Fruit fly (Drosophila melanogaster) whole organism, embryonic: Measurements from ENCODE around the gene CG12279.

ENCODE experiments used
- Atf-2 ChIP-seq: fragments of 200-800 bp; sonication (Bioruptor generic); optimal IDR thresholded peaks from 2 replicates; lab custom pipeline; 2016; ENCODE audit warnings: missing biosample characterization, missing genetic modification characterization
- Atf6 ChIP-seq: fragments of 200-800 bp; sonication (Bioruptor generic); IDR thresholded peaks from 2 replicates; pipeline ENCODE4 v1.3.6; 2022; ENCODE audit warnings: missing biosample characterization, missing genetic modification characterization
- BtbVII ChIP-seq: fragments of 200-800 bp; sonication (Bioruptor generic); optimal IDR thresholded peaks from 3 replicates; lab custom pipeline; 2017; ENCODE audit warnings: missing biosample characterization, mild to moderate bottlenecking, missing genetic modification characterization
- CG10209 ChIP-seq: fragments of 200-800 bp; sonication (Bioruptor generic); optimal IDR thresholded peaks from 3 replicates; lab custom pipeline; 2017; ENCODE audit warnings: missing biosample characterization, mild to moderate bottlenecking, missing genetic modification characterization, missing genetic modification reagents
- CG12236 ChIP-seq: fragments of 200-800 bp; sonication (Bioruptor generic); optimal IDR thresholded peaks from 2 replicates; lab custom pipeline; 2016; ENCODE audit warnings: missing biosample characterization, missing genetic modification characterization
- CG12659 ChIP-seq: fragments of 200-800 bp; sonication (Bioruptor generic); optimal IDR thresholded peaks from 3 replicates; lab custom pipeline; 2017; ENCODE audit warnings: mild to moderate bottlenecking, missing biosample characterization, missing genetic modification reagents, missing genetic modification characterization
- CG12942 ChIP-seq: fragments of 200-800 bp; sonication (Bioruptor generic); optimal IDR thresholded peaks from 3 replicates; lab custom pipeline; 2016; ENCODE audit warnings: missing biosample characterization, missing genetic modification characterization
- CG13296 ChIP-seq: fragments of 200-800 bp; sonication (Bioruptor generic); optimal IDR thresholded peaks from 3 replicates; lab custom pipeline; 2018; ENCODE audit warnings: missing biosample characterization, mild to moderate bottlenecking, missing genetic modification characterization
- CG13424 ChIP-seq: fragments of 200-800 bp; sonication (Bioruptor generic); optimal IDR thresholded peaks from 2 replicates; lab custom pipeline; 2019; ENCODE audit warnings: missing biosample characterization, mild to moderate bottlenecking, missing genetic modification characterization, moderate library complexity
- CG13894 ChIP-seq: fragments of 200-800 bp; sonication (Bioruptor generic); optimal IDR thresholded peaks from 3 replicates; lab custom pipeline; 2018; ENCODE audit warnings: missing biosample characterization, mild to moderate bottlenecking, missing genetic modification characterization, moderate library complexity
- CG15269 ChIP-seq: fragments of 200-800 bp; sonication (Bioruptor generic); optimal IDR thresholded peaks from 2 replicates; lab custom pipeline; 2018; ENCODE audit warnings: missing biosample characterization, mild to moderate bottlenecking, missing genetic modification characterization, moderate library complexity
- CG17359 ChIP-seq: fragments of 200-800 bp; sonication (Bioruptor generic); optimal IDR thresholded peaks from 3 replicates; lab custom pipeline; 2018; ENCODE audit warnings: missing biosample characterization, mild to moderate bottlenecking, missing genetic modification characterization, moderate library complexity
- CG17612 ChIP-seq: fragments of 200-800 bp; sonication (Bioruptor generic); IDR thresholded peaks from 2 replicates; pipeline ENCODE4 v1.3.6; 2022; ENCODE audit warnings: missing biosample characterization, missing genetic modification characterization
- CG18599 ChIP-seq: fragments of 200-800 bp; sonication (Bioruptor generic); optimal IDR thresholded peaks from 3 replicates; lab custom pipeline; 2017; ENCODE audit warnings: missing biosample characterization, missing genetic modification characterization, mild to moderate bottlenecking, moderate library complexity, missing genetic modification reagents
- CG2120 ChIP-seq: fragments of 200-800 bp; sonication (Bioruptor generic); optimal IDR thresholded peaks from 3 replicates; lab custom pipeline; 2016; ENCODE audit warnings: missing biosample characterization, missing genetic modification characterization
- CG2678 ChIP-seq: fragments of 200-800 bp; sonication (Bioruptor generic); optimal IDR thresholded peaks from 3 replicates; lab custom pipeline; 2019; ENCODE audit warnings: missing biosample characterization, mild to moderate bottlenecking, missing genetic modification characterization, moderate library complexity
- CG30020 ChIP-seq: fragments of 200-800 bp; optimal IDR thresholded peaks from 2 replicates; lab custom pipeline; 2019; ENCODE audit warnings: missing biosample characterization, mild to moderate bottlenecking, missing genetic modification characterization, moderate library complexity
- CG3281 ChIP-seq: fragments of 200-800 bp; sonication (Bioruptor generic); optimal IDR thresholded peaks from 3 replicates; lab custom pipeline; 2017; ENCODE audit warnings: missing biosample characterization, mild to moderate bottlenecking, missing genetic modification characterization
- CG3847 ChIP-seq: fragments of 200-800 bp; sonication (Bioruptor generic); IDR thresholded peaks from 2 replicates; pipeline ENCODE4 v1.3.6; 2022; ENCODE audit warnings: missing biosample characterization, missing genetic modification characterization
- CG6854 ChIP-seq: fragments of 200-800 bp; sonication (Bioruptor generic); optimal IDR thresholded peaks from 3 replicates; lab custom pipeline; 2017; ENCODE audit warnings: missing biosample characterization, mild to moderate bottlenecking, missing genetic modification characterization
- CG7745 ChIP-seq: fragments of 200-800 bp; sonication (Bioruptor generic); optimal IDR thresholded peaks from 2 replicates; lab custom pipeline; 2018; ENCODE audit warnings: missing biosample characterization, mild to moderate bottlenecking, missing genetic modification characterization, moderate library complexity
- CG7786 ChIP-seq: fragments of 200-800 bp; sonication (Bioruptor generic); optimal IDR thresholded peaks from 2 replicates; lab custom pipeline; 2016; ENCODE audit warnings: missing biosample characterization, missing genetic modification characterization
- CG8388 ChIP-seq: fragments of 200-800 bp; sonication (Bioruptor generic); optimal IDR thresholded peaks from 2 replicates; lab custom pipeline; 2019; ENCODE audit warnings: missing biosample characterization, mild to moderate bottlenecking, missing genetic modification characterization, moderate library complexity
- CG9817 ChIP-seq: fragments of 200-800 bp; sonication (Bioruptor generic); optimal IDR thresholded peaks from 2 replicates; lab custom pipeline; 2018; ENCODE audit warnings: missing biosample characterization, mild to moderate bottlenecking, missing genetic modification characterization, moderate library complexity
- CG9932 ChIP-seq: fragments of 200-800 bp; sonication (Bioruptor generic); IDR thresholded peaks from 2 replicates; pipeline ENCODE4 v1.3.6; 2022; ENCODE audit warnings: missing biosample characterization, missing genetic modification characterization
- Dek ChIP-seq: fragments of 200-800 bp; sonication (Bioruptor generic); optimal IDR thresholded peaks from 3 replicates; lab custom pipeline; 2019; ENCODE audit warnings: missing biosample characterization, mild to moderate bottlenecking, missing genetic modification characterization, moderate library complexity
- H2.0 ChIP-seq: fragments of 200-800 bp; sonication (Bioruptor generic); IDR thresholded peaks from 2 replicates; pipeline ENCODE4 v1.3.6; 2022; ENCODE audit warnings: missing biosample characterization, missing genetic modification characterization
- HHEX ChIP-seq: fragments of 200-800 bp; sonication (Bioruptor generic); optimal IDR thresholded peaks from 3 replicates; lab custom pipeline; 2017; ENCODE audit warnings: missing biosample characterization, mild to moderate bottlenecking, missing genetic modification characterization, missing genetic modification reagents
- Hmr ChIP-seq: fragments of 200-800 bp; sonication (Bioruptor generic); optimal IDR thresholded peaks from 3 replicates; lab custom pipeline; 2017; ENCODE audit warnings: mild to moderate bottlenecking, missing biosample characterization, missing genetic modification reagents, missing genetic modification characterization
- Hr3 ChIP-seq: fragments of 200-800 bp; sonication (Bioruptor generic); optimal IDR thresholded peaks from 3 replicates; lab custom pipeline; 2016; ENCODE audit warnings: missing biosample characterization, missing genetic modification characterization
- Hr39 ChIP-seq: fragments of >200 bp; optimal IDR thresholded peaks from 2 replicates; lab custom pipeline; 2017
- Hsf ChIP-seq: fragments of 200-800 bp; sonication (Bioruptor generic); optimal IDR thresholded peaks from 3 replicates; lab custom pipeline; 2016; ENCODE audit warnings: missing biosample characterization, missing genetic modification characterization
- MBD-R2 ChIP-seq: fragments of 200-800 bp; sonication (Bioruptor generic); IDR thresholded peaks from 2 replicates; pipeline ENCODE4 v1.3.6; 2022; ENCODE audit warnings: missing biosample characterization, missing genetic modification characterization
- Meics ChIP-seq: fragments of 200-800 bp; sonication (Bioruptor generic); optimal IDR thresholded peaks from 2 replicates; lab custom pipeline; 2017; ENCODE audit warnings: missing biosample characterization, mild to moderate bottlenecking, missing genetic modification characterization
- abd-A ChIP-seq: fragments of 200-800 bp; sonication (Bioruptor generic); optimal IDR thresholded peaks from 3 replicates; lab custom pipeline; 2019; ENCODE audit warnings: missing biosample characterization, mild to moderate bottlenecking, missing genetic modification characterization, moderate library complexity
- caup ChIP-seq: fragments of 200-800 bp; sonication (Bioruptor generic); optimal IDR thresholded peaks from 3 replicates; lab custom pipeline; 2017; ENCODE audit warnings: missing biosample characterization, mild to moderate bottlenecking, missing genetic modification characterization, moderate library complexity; ENCODE audit not compliant: severe bottlenecking
- chif ChIP-seq, 2 experiments: fragments of 200-800 bp; sonication (Bioruptor generic); optimal IDR thresholded peaks; 3 replicates each; lab custom pipeline; 2016; ENCODE audit warnings: missing biosample characterization in 2 of 2, missing genetic modification characterization in 2 of 2
- dati ChIP-seq: fragments of 200-800 bp; sonication (Bioruptor generic); IDR thresholded peaks from 2 replicates; pipeline ENCODE4 v1.3.6; 2022; ENCODE audit warnings: missing biosample characterization, missing genetic modification characterization
- gce ChIP-seq: fragments of 200-800 bp; sonication (Bioruptor generic); IDR thresholded peaks from 3 replicates; pipeline ENCODE4 v1.3.6; 2022; ENCODE audit warnings: missing biosample characterization, missing genetic modification characterization
- gem ChIP-seq: fragments of 200-800 bp; sonication (Bioruptor generic); optimal IDR thresholded peaks from 2 replicates; lab custom pipeline; 2019; ENCODE audit warnings: missing biosample characterization, mild to moderate bottlenecking, missing genetic modification characterization, moderate library complexity
- gro ChIP-seq: fragments of 200-800 bp; sonication (Bioruptor generic); optimal IDR thresholded peaks from 2 replicates; lab custom pipeline; 2016; ENCODE audit warnings: missing biosample characterization, missing genetic modification characterization
- lab ChIP-seq: fragments of 200-800 bp; sonication (Bioruptor generic); optimal IDR thresholded peaks from 3 replicates; lab custom pipeline; 2017; ENCODE audit warnings: missing biosample characterization, missing genetic modification characterization, mild to moderate bottlenecking, moderate library complexity, missing genetic modification reagents
- mirr ChIP-seq: fragments of 200-800 bp; sonication (Bioruptor generic); optimal IDR thresholded peaks from 3 replicates; lab custom pipeline; 2018; ENCODE audit warnings: missing biosample characterization, mild to moderate bottlenecking, missing genetic modification characterization
- nerfin-2 ChIP-seq: fragments of 200-800 bp; sonication (Bioruptor generic); IDR thresholded peaks from 2 replicates; pipeline ENCODE4 v1.3.6; 2022; ENCODE audit warnings: missing biosample characterization, missing genetic modification characterization; ENCODE audit not compliant: partially characterized antibody
- pb ChIP-seq: fragments of 200-800 bp; sonication (Bioruptor generic); optimal IDR thresholded peaks from 3 replicates; lab custom pipeline; 2016; ENCODE audit warnings: missing biosample characterization, missing genetic modification characterization
- sd ChIP-seq: fragments of 200-800 bp; sonication (Bioruptor generic); optimal IDR thresholded peaks from 3 replicates; lab custom pipeline; 2018; ENCODE audit warnings: missing biosample characterization, mild to moderate bottlenecking, missing genetic modification characterization, moderate library complexity
- sens ChIP-seq: fragments of 200-800 bp; sonication (Bioruptor generic); peaks from one replicate; lab custom pipeline; 2016; ENCODE audit warnings: missing biosample characterization, missing genetic modification characterization
- slbo ChIP-seq: fragments of 200-800 bp; sonication (Bioruptor generic); IDR thresholded peaks from 2 replicates; pipeline ENCODE4 v1.3.6; 2022; ENCODE audit warnings: missing biosample characterization, missing genetic modification characterization
- tio ChIP-seq: fragments of 200-800 bp; sonication (Bioruptor generic); optimal IDR thresholded peaks from 2 replicates; lab custom pipeline; 2017; ENCODE audit warnings: missing biosample characterization, missing genetic modification characterization, inconsistent platforms
- vnd ChIP-seq: fragments of 200-800 bp; sonication (Bioruptor generic); IDR thresholded peaks from 3 replicates; pipeline ENCODE4 v1.3.6; 2022; ENCODE audit warnings: missing biosample characterization, missing genetic modification characterization; ENCODE audit not compliant: partially characterized antibody

CG12279 gene

DNA sequence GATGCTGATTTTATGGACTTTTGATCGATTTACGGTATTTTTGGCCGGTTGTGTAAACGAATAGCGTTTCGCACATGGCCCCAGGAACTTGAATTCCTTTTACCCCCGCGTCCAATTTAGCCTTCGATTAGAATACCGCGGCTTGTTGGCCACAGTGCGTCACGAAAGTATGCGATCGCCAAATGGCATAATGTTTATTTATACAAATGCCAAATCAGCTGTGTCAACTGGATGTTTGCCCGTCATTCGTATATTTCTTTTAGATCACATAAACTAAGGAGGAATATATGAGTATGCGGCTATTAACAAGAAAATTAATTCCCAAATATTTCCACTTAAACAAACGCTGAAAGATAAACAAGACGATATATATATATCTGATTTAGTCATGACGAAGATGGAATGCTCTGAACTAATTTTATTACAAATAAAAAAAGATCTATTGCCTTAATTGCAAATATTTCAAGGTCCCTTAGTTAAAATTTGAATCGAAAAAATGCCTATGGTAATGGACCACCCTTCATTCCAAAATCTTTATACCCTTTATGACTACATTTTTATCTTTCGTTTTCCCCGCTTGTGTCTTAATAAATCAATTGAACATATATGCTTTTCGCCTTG, 47.8 kb upstream of the CG12279 start (continued):
- TF ChIP-seq HHEX (peak; percentile 37), CG18599 (GFP tag; lab: Kevin White, UChicago) (peak; percentile 69), Atf-2 (GFP tag; lab: Kevin White, UChicago) (no peak), CG13296 (no peak), CG12236 (GFP tag; lab: Kevin White, UChicago) (no peak), Hsf (GFP tag; lab: Kevin White, UChicago) (no peak), sens (GFP tag; lab: Kevin White, UChicago) (peak; percentile 76), CG15269 (tag; lab: Kevin White, UChicago) (peak; percentile 27), Hr3 (no peak), CG3847 (peak; percentile 40; the same call in 1 of the 2 replicates), H2.0 (GFP tag; lab: Robert Waterston, UW) (no peak), slbo (GFP tag; lab: Robert Waterston, UW) (peak; percentile 55), CG7745 (tag; lab: Kevin White, UChicago) (no peak), CG30020 (no peak), lab (GFP tag; lab: Kevin White, UChicago) (peak; percentile 70), CG2120 (GFP tag; lab: Kevin White, UChicago) (peak; percentile 64), MBD-R2 (GFP tag; lab: Robert Waterston, UW) (0 out of 2 replicates have a peak, but pooled peaks have one; percentile 7), BtbVII (GFP tag; lab: Kevin White, UChicago) (peak; percentile 43), CG7786 (peak; percentile 16), CG12659 (GFP tag; lab: Kevin White, UChicago) (peak; percentile 12), tio (GFP tag; lab: Kevin White, UChicago) (no peak), abd-A (peak; percentile 12), CG9932 (GFP tag; lab: Robert Waterston, UW) (peak; percentile 71), gem (tag; lab: Kevin White, UChicago) (no peak), CG13424 (peak; percentile 8), gro (GFP tag; lab: Kevin White, UChicago) (peak; percentile 0), Hr39 (lab: Kevin White, UChicago) (no peak), CG2678 (tag; lab: Kevin White, UChicago) (peak; percentile 39), dati (GFP tag; lab: Robert Waterston, UW) (no peak), Dek (tag; lab: Kevin White, UChicago) (peak; percentile 10), CG10209 (GFP tag; lab: Kevin White, UChicago) (peak; percentile 10), pb (GFP tag; lab: Kevin White, UChicago) (no peak), CG3281 (GFP tag; lab: Kevin White, UChicago) (peak; percentile 71), Hmr (GFP tag; lab: Kevin White, UChicago) (peak; percentile 63), sd (tag; lab: Kevin White, UChicago) (peak; percentile 76), CG6854 (GFP tag; lab: Kevin White, UChicago) (peak; percentile 28), chif (GFP tag; optimal IDR thresholded peaks at IDR 0.05; lab: Kevin White, UChicago) (no peak), nerfin-2 (GFP tag; lab: Robert Waterston, UW) (no peak), CG9817 (peak; percentile 24), CG13894 (no peak), CG17612 (GFP tag; lab: Robert Waterston, UW) (no peak), Atf6 (peak; percentile 38), vnd (no peak), gce (GFP tag; lab: Robert Waterston, UW) (no peak), mirr (GFP tag; lab: Kevin White, UChicago) (peak; percentile 27), CG8388 (GFP tag; lab: Kevin White, UChicago) (peak; percentile 55), Meics (GFP tag; lab: Kevin White, UChicago) (peak; percentile 30), CG12942 (GFP tag; lab: Kevin White, UChicago) (no peak), CG17359 (no peak), caup (GFP tag; lab: Kevin White, UChicago) (peak; percentile 62)
